Fruit fly (Drosophila melanogaster) whole organism, pupa: ENCODE measurements around the gene CG12998.

Experiments used
- CG14655 ChIP-seq: fragments of 200-800 bp; sonication (Bioruptor generic); optimal IDR thresholded peaks from 3 replicates; lab custom pipeline; 2017; ENCODE audit warnings: mild to moderate bottlenecking, missing biosample characterization, missing genetic modification reagents, missing genetic modification characterization
- CG17806 ChIP-seq: fragments of 200-800 bp; sonication (Bioruptor generic); optimal IDR thresholded peaks from 2 replicates; lab custom pipeline; 2018; ENCODE audit warnings: missing biosample characterization, mild to moderate bottlenecking, missing genetic modification characterization, moderate library complexity
- CG32121 ChIP-seq: fragments of 200-800 bp; sonication (Bioruptor generic); IDR thresholded peaks from 2 replicates; pipeline ENCODE4 v1.3.6; 2022; ENCODE audit warnings: missing biosample characterization, missing genetic modification characterization
- CG8159 ChIP-seq: fragments of 200-800 bp; sonication (Bioruptor generic); optimal IDR thresholded peaks from 3 replicates; lab custom pipeline; 2018; ENCODE audit warnings: missing biosample characterization, mild to moderate bottlenecking, missing genetic modification characterization, moderate library complexity
- D1 ChIP-seq: fragments of 200-800 bp; sonication (Bioruptor generic); optimal IDR thresholded peaks from 2 replicates; lab custom pipeline; 2018; ENCODE audit warnings: missing biosample characterization, mild to moderate bottlenecking, missing genetic modification characterization, moderate library complexity
- Pif1A ChIP-seq: fragments of 200-800 bp; sonication (Bioruptor generic); optimal IDR thresholded peaks from 3 replicates; lab custom pipeline; 2016; ENCODE audit warnings: missing biosample characterization, missing genetic modification characterization
- Snoo ChIP-seq: fragments of 200-800 bp; sonication (Bioruptor generic); optimal IDR thresholded peaks from 3 replicates; lab custom pipeline; 2017; ENCODE audit warnings: missing biosample characterization, mild to moderate bottlenecking, missing genetic modification characterization, inconsistent platforms

DNA sequence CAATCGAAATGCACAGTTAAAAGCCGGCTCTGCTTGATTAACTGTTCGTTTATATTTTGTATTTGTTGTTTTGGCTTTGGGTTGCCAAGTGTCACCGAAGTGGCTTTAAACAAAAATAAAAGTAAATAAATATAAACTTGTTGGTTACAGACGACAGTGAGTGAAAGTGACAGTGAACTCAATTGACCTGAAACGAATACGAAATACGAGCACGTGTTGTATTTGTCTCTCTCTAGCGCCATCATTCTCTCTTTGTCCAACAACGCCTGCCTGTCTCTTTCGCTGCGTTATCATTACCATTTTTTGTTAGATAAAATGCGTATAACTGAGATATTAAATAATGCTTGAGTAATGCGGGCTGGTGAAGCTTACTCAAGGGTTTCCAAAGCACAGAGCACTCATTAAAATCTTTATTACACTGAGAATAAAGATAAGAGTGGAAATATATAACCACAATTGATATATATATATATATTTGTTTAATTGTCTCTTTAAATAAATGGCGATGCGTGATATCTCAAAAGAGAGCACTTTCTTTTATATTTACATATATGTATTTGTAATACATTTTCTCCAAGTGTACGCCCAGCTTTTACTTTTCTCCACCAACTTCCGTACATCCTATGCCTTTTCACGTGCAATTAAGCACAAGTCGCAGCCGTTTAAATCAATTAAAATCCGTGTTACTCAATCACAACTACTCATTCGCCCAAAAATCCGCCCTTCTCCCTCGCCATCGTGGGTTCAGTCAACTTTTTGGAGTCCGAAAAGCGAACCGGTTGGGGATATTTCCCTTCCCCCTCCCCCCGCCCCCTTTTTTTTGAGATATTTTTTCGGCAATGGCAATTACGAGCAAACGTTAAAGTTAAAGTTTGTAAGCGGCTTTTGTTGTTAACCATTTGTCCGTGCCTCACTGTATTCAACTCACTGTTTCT is 36.9 kb upstream of the CG12998 start:
- TF ChIP-seq CG17806 (no peak), D1 (tag; lab: Kevin White, UChicago) (no peak), Snoo (tag; lab: Kevin White, UChicago) (peak; percentile 41), CG32121 (GFP tag; lab: Robert Waterston, UW) (0 out of 2 replicates have a peak, but pooled peaks have one; percentile 8), CG8159 (tag; lab: Kevin White, UChicago) (no peak), Pif1A (GFP tag; lab: Kevin White, UChicago) (no peak), CG14655 (no peak)
